Worm (Caenorhabditis elegans) whole organism, young adult: ENCODE data around the gene T05B4.10.
A peak's percentile ranks its signal among the peaks of the same experiment; 100 is the strongest.

ENCODE experiments used
- C06A6.2 ChIP-seq: fragments of 200-800 bp; sonication (Bioruptor generic); conservative IDR thresholded peaks from 2 replicates; pipeline ENCODE4 v1.3.6; 2022; ENCODE audit warnings: missing genetic modification characterization, missing compliant biosample characterization
- D2030.7 ChIP-seq: fragments of 200-800 bp; sonication (Bioruptor generic); IDR thresholded peaks from 2 replicates; pipeline ENCODE4 v1.3.6; 2022; ENCODE audit warnings: missing genetic modification reagents, missing genetic modification characterization, missing compliant biosample characterization
- F22D6.2 ChIP-seq: sonication (generic microtip); optimal IDR thresholded peaks from 2 replicates; lab custom pipeline; 2016; ENCODE audit warnings: mild to moderate bottlenecking, missing genetic modification characterization, missing compliant biosample characterization
- F37B4.10 ChIP-seq: fragments of 200-800 bp; sonication (Bioruptor generic); IDR thresholded peaks from 2 replicates; pipeline ENCODE4 v1.3.6; 2022; ENCODE audit warnings: missing genetic modification characterization, missing compliant biosample characterization
- F39B2.1 ChIP-seq: fragments of 200-800 bp; sonication (Bioruptor generic); IDR thresholded peaks from 2 replicates; pipeline ENCODE4 v1.3.6; 2022; ENCODE audit warnings: missing genetic modification reagents, missing genetic modification characterization, missing compliant biosample characterization
- F49E8.2 ChIP-seq: sonication (generic microtip); optimal IDR thresholded peaks from 3 replicates; lab custom pipeline; 2017; ENCODE audit warnings: missing genetic modification characterization, mild to moderate bottlenecking, missing compliant biosample characterization, antibody characterized with exemption, moderate library complexity; ENCODE audit not compliant: insufficient read depth
- F55B11.4 ChIP-seq: sonication (generic microtip); optimal IDR thresholded peaks from 2 replicates; lab custom pipeline; 2016; ENCODE audit warnings: missing compliant biosample characterization, missing genetic modification characterization, borderline replicate concordance; ENCODE audit not compliant: insufficient read depth
- F57A8.1 ChIP-seq: fragments of 200-800 bp; sonication (Bioruptor generic); optimal IDR thresholded peaks from 2 replicates; lab custom pipeline; 2018; ENCODE audit warnings: mild to moderate bottlenecking, missing genetic modification characterization, moderate library complexity, missing compliant biosample characterization
- K11D2.4 ChIP-seq: fragments of 200-800 bp; sonication (Bioruptor generic); IDR thresholded peaks from 2 replicates; pipeline ENCODE4 v1.3.6; 2022; ENCODE audit warnings: missing genetic modification reagents, missing genetic modification characterization, missing compliant biosample characterization
- T07F8.4 ChIP-seq: sonication (generic microtip); optimal IDR thresholded peaks from 2 replicates; lab custom pipeline; 2016; ENCODE audit warnings: mild to moderate bottlenecking, missing genetic modification characterization, moderate library complexity, missing compliant biosample characterization
- Y79H2A.3 ChIP-seq: fragments of 200-800 bp; sonication (Bioruptor generic); conservative IDR thresholded peaks from 2 replicates; pipeline ENCODE4 v1.3.6; 2022; ENCODE audit warnings: missing genetic modification reagents, missing genetic modification characterization, missing compliant biosample characterization
- Y95B8A.8 ChIP-seq: fragments of 200-800 bp; sonication (Bioruptor generic); IDR thresholded peaks from 2 replicates; pipeline ENCODE4 v1.3.6; 2022; ENCODE audit warnings: missing genetic modification reagents, missing genetic modification characterization, missing compliant biosample characterization
- akir-1 ChIP-seq: fragments of 200-800 bp; sonication (Bioruptor generic); optimal IDR thresholded peaks from 2 replicates; lab custom pipeline; 2018; ENCODE audit warnings: mild to moderate bottlenecking, missing genetic modification characterization, moderate library complexity, missing compliant biosample characterization
- aptf-3 ChIP-seq: fragments of 200-800 bp; sonication (Bioruptor generic); IDR thresholded peaks from 2 replicates; pipeline ENCODE4 v1.3.6; 2022; ENCODE audit warnings: missing genetic modification characterization, missing compliant biosample characterization
- attf-3 ChIP-seq: fragments of 200-800 bp; sonication (Bioruptor generic); conservative IDR thresholded peaks from 2 replicates; pipeline ENCODE4 v1.3.6; 2022; ENCODE audit warnings: missing genetic modification reagents, missing genetic modification characterization, missing compliant biosample characterization
- attf-5 ChIP-seq: fragments of 200-800 bp; sonication (Bioruptor generic); optimal IDR thresholded peaks from 2 replicates; lab custom pipeline; 2018; ENCODE audit warnings: mild to moderate bottlenecking, missing genetic modification characterization, missing compliant biosample characterization
- attf-6 ChIP-seq: fragments of 200-800 bp; sonication (Bioruptor generic); IDR thresholded peaks from 2 replicates; pipeline ENCODE4 v1.3.6; 2022; ENCODE audit warnings: missing genetic modification reagents, missing genetic modification characterization, missing compliant biosample characterization
- ceh-79 ChIP-seq: sonication (generic microtip); optimal IDR thresholded peaks from 2 replicates; lab custom pipeline; 2017; ENCODE audit warnings: mild to moderate bottlenecking, missing genetic modification characterization, missing compliant biosample characterization
- chd-7 ChIP-seq: sonication (generic microtip); optimal IDR thresholded peaks from 2 replicates; lab custom pipeline; 2016; ENCODE audit warnings: mild to moderate bottlenecking, missing genetic modification characterization, moderate library complexity, missing compliant biosample characterization
- die-1 ChIP-seq: sonication (generic microtip); optimal IDR thresholded peaks from 2 replicates; lab custom pipeline; 2016; ENCODE audit warnings: missing genotype, mild to moderate bottlenecking, missing genetic modification characterization, missing compliant biosample characterization
- dpl-1 ChIP-seq: fragments of 150-350 bp; optimal IDR thresholded peaks from 2 replicates; lab custom pipeline; 2014; ENCODE audit warnings: missing biosample characterization, missing genetic modification reagents, missing genetic modification characterization
- efl-1 ChIP-seq: fragments of 150-350 bp; optimal IDR thresholded peaks from 2 replicates; lab custom pipeline; 2014; ENCODE audit warnings: missing biosample characterization, missing genetic modification reagents, missing genetic modification characterization
- egrh-3 ChIP-seq: fragments of 200-800 bp; sonication (Bioruptor generic); IDR thresholded peaks from 2 replicates; pipeline ENCODE4 v1.3.6; 2022; ENCODE audit warnings: missing genetic modification reagents, missing genetic modification characterization, missing compliant biosample characterization
- fkh-3 ChIP-seq: sonication (generic microtip); optimal IDR thresholded peaks from 2 replicates; lab custom pipeline; 2016; ENCODE audit warnings: mild to moderate bottlenecking, missing genetic modification characterization, missing compliant biosample characterization
- him-1 ChIP-seq: sonication (generic microtip); optimal IDR thresholded peaks from 2 replicates; lab custom pipeline; 2016; ENCODE audit warnings: missing genotype, missing genetic modification reagents, missing genetic modification characterization, missing compliant biosample characterization
- hlh-12 ChIP-seq: sonication (generic microtip); optimal IDR thresholded peaks from 2 replicates; lab custom pipeline; 2016; ENCODE audit warnings: missing genetic modification characterization, missing compliant biosample characterization
- hmg-1.2 ChIP-seq: fragments of 200-800 bp; sonication (Bioruptor generic); IDR thresholded peaks from 2 replicates; pipeline ENCODE4 v1.3.6; 2022; ENCODE audit warnings: missing genetic modification reagents, missing genetic modification characterization, missing compliant biosample characterization
- hrde-1 ChIP-seq: sonication (generic microtip); optimal IDR thresholded peaks from 2 replicates; lab custom pipeline; 2016; ENCODE audit warnings: missing genetic modification characterization, mild to moderate bottlenecking, missing compliant biosample characterization, moderate library complexity, missing genotype, missing genetic modification reagents, borderline replicate concordance
- lag-1 ChIP-seq: fragments of 200-800 bp; sonication (Bioruptor generic); IDR thresholded peaks from 2 replicates; pipeline ENCODE4 v1.3.6; 2022; ENCODE audit warnings: missing genetic modification reagents, missing genetic modification characterization, missing compliant biosample characterization
- lin-26 ChIP-seq: fragments of 200-800 bp; sonication (Bioruptor generic); IDR thresholded peaks from 2 replicates; pipeline ENCODE4 v1.3.6; 2022; ENCODE audit warnings: missing genetic modification reagents, missing genetic modification characterization, missing compliant biosample characterization
- lsl-1 ChIP-seq: fragments of 200-800 bp; sonication (Bioruptor generic); optimal IDR thresholded peaks from 2 replicates; lab custom pipeline; 2018; ENCODE audit warnings: mild to moderate bottlenecking, missing genetic modification characterization, moderate library complexity, missing compliant biosample characterization
- madf-6 ChIP-seq: fragments of 200-800 bp; sonication (Bioruptor generic); IDR thresholded peaks from 2 replicates; pipeline ENCODE4 v1.3.6; 2022; ENCODE audit warnings: missing genetic modification reagents, missing genetic modification characterization, missing compliant biosample characterization
- mcd-1 ChIP-seq: fragments of 200-800 bp; sonication (Bioruptor generic); IDR thresholded peaks from 2 replicates; pipeline ENCODE4 v1.3.6; 2022; ENCODE audit warnings: missing genetic modification reagents, missing genetic modification characterization, missing compliant biosample characterization
- mel-28 ChIP-seq: sonication (generic microtip); optimal IDR thresholded peaks from 2 replicates; lab custom pipeline; 2016; ENCODE audit warnings: borderline replicate concordance, mild to moderate bottlenecking, missing genetic modification characterization, missing compliant biosample characterization
- nfyb-1 ChIP-seq: fragments of 200-800 bp; sonication (Bioruptor generic); IDR thresholded peaks from 2 replicates; pipeline ENCODE4 v1.3.6; 2022; ENCODE audit warnings: missing genetic modification reagents, missing genetic modification characterization, missing compliant biosample characterization
- nhr-120 ChIP-seq: fragments of 200-800 bp; sonication (Bioruptor generic); IDR thresholded peaks from 2 replicates; pipeline ENCODE4 v1.3.6; 2022; ENCODE audit warnings: missing genetic modification characterization, missing compliant biosample characterization
- nhr-179 ChIP-seq: sonication (generic microtip); optimal IDR thresholded peaks from 2 replicates; lab custom pipeline; 2016; ENCODE audit warnings: mild to moderate bottlenecking, missing genetic modification characterization, missing compliant biosample characterization
- nhr-90 ChIP-seq: sonication (generic microtip); optimal IDR thresholded peaks from 2 replicates; lab custom pipeline; 2016; ENCODE audit warnings: missing genotype, mild to moderate bottlenecking, missing genetic modification characterization, missing compliant biosample characterization
- repo-1 ChIP-seq: sonication (generic microtip); optimal IDR thresholded peaks from 2 replicates; lab custom pipeline; 2017; ENCODE audit warnings: mild to moderate bottlenecking, missing genetic modification characterization, missing compliant biosample characterization
- sea-2 ChIP-seq: fragments of 200-800 bp; sonication (Bioruptor generic); IDR thresholded peaks from 2 replicates; pipeline ENCODE4 v1.3.6; 2022; ENCODE audit warnings: missing genetic modification characterization, missing compliant biosample characterization
- snpc-1.1 ChIP-seq: sonication (generic microtip); optimal IDR thresholded peaks from 2 replicates; lab custom pipeline; 2017; ENCODE audit warnings: missing genetic modification characterization, mild to moderate bottlenecking, missing compliant biosample characterization, antibody characterized with exemption, moderate library complexity, missing genotype, missing genetic modification reagents; ENCODE audit not compliant: insufficient read depth
- snpc-4 ChIP-seq, 5 experiments: fragments of 150-350 bp in 1 of 5; sonication (generic microtip) in 4 of 5; optimal IDR thresholded peaks; 2 replicates each; lab custom pipeline; 2014 to 2018; ENCODE audit warnings: missing genetic modification characterization in 5 of 5, missing biosample characterization in 3 of 5, antibody characterized with exemption in 2 of 5, mild to moderate bottlenecking in 2 of 5, missing compliant biosample characterization in 2 of 5, missing genotype in 2 of 5, moderate library complexity in 2 of 5, missing genetic modification reagents in 1 of 5
- tbp1 ChIP-seq: fragments of 200-800 bp; sonication (Bioruptor generic); optimal IDR thresholded peaks from 2 replicates; lab custom pipeline; 2018; ENCODE audit warnings: mild to moderate bottlenecking, missing genetic modification characterization, missing compliant biosample characterization
- ztf-3 ChIP-seq: fragments of 200-800 bp; sonication (Bioruptor generic); optimal IDR thresholded peaks from 2 replicates; lab custom pipeline; 2018; ENCODE audit warnings: mild to moderate bottlenecking, missing genetic modification characterization, missing compliant biosample characterization

T05B4.10 gene

ce11 chrV:4120629-4121028, at the start of gene T05B4.10:
Gene T05B4.10 (minus strand): TSS chrV:4120729.
- no peak for TF ChIP-seq chd-7 (tag; lab: Kevin White, UChicago)
- no peak for TF ChIP-seq akir-1
- TF ChIP-seq mcd-1 (GFP tag; lab: Robert Waterston, UW): no peak
- TF ChIP-seq snpc-4 (GFP tag; optimal IDR thresholded peaks at IDR 0.05; lab: Kevin White, UChicago): no peak
- TF ChIP-seq snpc-4 (tag; optimal IDR thresholded peaks at IDR 0.05; lab: Kevin White, UChicago): no peak
- no peak for TF ChIP-seq attf-3 (GFP tag; lab: Robert Waterston, UW)
- TF ChIP-seq aptf-3 (GFP tag; lab: Robert Waterston, UW): no peak
- no peak for TF ChIP-seq die-1 (tag; lab: Kevin White, UChicago)
- no peak for TF ChIP-seq nfyb-1 (GFP tag; lab: Robert Waterston, UW)

- TF ChIP-seq lag-1 (GFP tag; lab: Robert Waterston, UW) (no peak), F37B4.10 (no peak), him-1 (tag; lab: Kevin White, UChicago) (no peak), Y79H2A.3 (GFP tag; lab: Robert Waterston, UW) (no peak), C06A6.2 (no peak), F57A8.1 (GFP tag; lab: Kevin White, UChicago) (no peak), F55B11.4 (tag; lab: Kevin White, UChicago) (no peak), nhr-120 (GFP tag; lab: Robert Waterston, UW) (no peak), K11D2.4 (no peak), Y95B8A.8 (GFP tag; lab: Robert Waterston, UW) (no peak), snpc-4 (GFP tag; optimal IDR thresholded peaks at IDR 0.05; lab: Kevin White, UChicago) (no peak), snpc-4 (tag; optimal IDR thresholded peaks at IDR 0.05; lab: Kevin White, UChicago) (no peak)
Observed at ce11 chrV:4170138-4170537, 49.6 kb upstream of the T05B4.10 start, which contains the start of gene Y45G5AM.7. Gene Y45G5AM.7 (minus strand): TSS chrV:4170238.

ce11 chrV:4169658-4170057, 49.1 kb upstream of the T05B4.10 start:
- no peak for TF ChIP-seq repo-1 (tag; lab: Kevin White, UChicago)
- no peak for TF ChIP-seq F22D6.2
- TF ChIP-seq efl-1 (GFP tag; lab: Kevin White, UChicago): peak; percentile 24
- no peak for TF ChIP-seq Y95B8A.8 (GFP tag; lab: Robert Waterston, UW)
- TF ChIP-seq sea-2: no peak
- TF ChIP-seq chd-7 (tag; lab: Kevin White, UChicago): no peak
- TF ChIP-seq snpc-1.1 (tag; lab: Kevin White, UChicago): no peak
- no peak for TF ChIP-seq attf-5 (GFP tag; lab: Kevin White, UChicago)
- 0 out of 2 replicates have a peak, but pooled peaks have one; percentile 29 for TF ChIP-seq attf-6 (GFP tag; lab: Robert Waterston, UW)
- TF ChIP-seq hlh-12 (tag; lab: Kevin White, UChicago): no peak
- TF ChIP-seq lsl-1: peak; percentile 47
- TF ChIP-seq madf-6 (GFP tag; lab: Robert Waterston, UW): peak; percentile 47; the same call in 1 of the 2 replicates
- TF ChIP-seq fkh-3 (tag; lab: Kevin White, UChicago): no peak
- no peak for TF ChIP-seq mel-28 (tag; lab: Kevin White, UChicago)
- TF ChIP-seq mcd-1 (GFP tag; lab: Robert Waterston, UW): peak; percentile 72
- TF ChIP-seq hmg-1.2 (GFP tag; lab: Robert Waterston, UW): peak; percentile 20; the same call in 1 of the 2 replicates
- TF ChIP-seq T07F8.4 (tag; lab: Kevin White, UChicago): no peak
- TF ChIP-seq hrde-1 (tag; lab: Kevin White, UChicago): no peak
- no peak for TF ChIP-seq aptf-3 (GFP tag; lab: Robert Waterston, UW)
- TF ChIP-seq nhr-90 (tag; lab: Kevin White, UChicago): no peak
- peak; percentile 18 for TF ChIP-seq F49E8.2 (tag; lab: Kevin White, UChicago)
- peak; percentile 2 for TF ChIP-seq dpl-1 (GFP tag; lab: Kevin White, UChicago)
- no peak for TF ChIP-seq egrh-3
- TF ChIP-seq D2030.7 (GFP tag; lab: Robert Waterston, UW): peak; percentile 49
- no peak for TF ChIP-seq lin-26
- TF ChIP-seq him-1 (tag; lab: Kevin White, UChicago): no peak
- no peak for TF ChIP-seq ztf-3 (GFP tag; lab: Kevin White, UChicago)
- peak; percentile 2 for TF ChIP-seq tbp1 (GFP tag; lab: Kevin White, UChicago)
- TF ChIP-seq nhr-179 (tag; lab: Kevin White, UChicago): no peak
- TF ChIP-seq akir-1: no peak
- no peak for TF ChIP-seq ceh-79
- TF ChIP-seq F39B2.1 (GFP tag; lab: Robert Waterston, UW): no peak
